Fruit fly (Drosophila melanogaster) S2 (cell line): ENCODE measurements around the gene ich.

Experiments
- CG8478 ChIP-seq: fragments of >200 bp; optimal IDR thresholded peaks from 2 replicates; lab custom pipeline; 2018
- CTCF ChIP-seq, 2 experiments: fragments of >200 bp; optimal IDR thresholded peaks; 2 replicates each; lab custom pipeline; 2018

DNA sequence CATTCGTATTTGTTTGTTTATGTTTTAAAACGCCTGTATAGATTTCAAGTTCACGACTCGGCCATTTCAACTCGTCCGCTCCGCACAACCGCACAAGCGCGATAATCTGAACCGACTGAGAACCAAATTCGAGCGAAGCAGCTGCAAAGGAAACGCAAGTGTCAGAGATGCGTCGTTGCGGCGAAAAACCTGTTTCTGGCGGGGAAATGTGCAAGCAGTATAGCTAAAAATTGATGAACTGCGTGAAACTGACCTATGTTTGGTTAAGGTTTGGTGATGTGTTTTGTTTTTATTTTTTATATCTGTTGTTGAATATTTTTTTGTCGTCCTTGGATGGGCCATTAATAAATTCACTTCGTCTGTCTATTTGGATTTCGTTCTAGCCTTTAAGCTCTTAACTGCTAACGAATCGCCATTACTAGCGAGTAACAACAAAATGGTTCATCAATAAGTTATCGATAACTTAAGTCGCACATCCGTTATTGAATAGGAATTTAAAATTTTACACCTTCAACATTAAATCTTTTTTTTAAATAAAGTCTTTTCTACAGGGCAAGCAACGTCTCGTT lies 31.0 kb downstream of the ich start, which contains the start of gene pyd:
- TF ChIP-seq CTCF (optimal IDR thresholded peaks at IDR 0.05; lab: Kevin White, UChicago) = peak in 1 of 2 experiments; percentile 37
- no peak for TF ChIP-seq CG8478 (lab: Kevin White, UChicago)
